Worm (Caenorhabditis elegans) whole organism, late embryonic: ENCODE results near the gene ess-2.

Source experiments
- ahr-1 ChIP-seq: sonication (generic microtip); optimal IDR thresholded peaks from 2 replicates; lab custom pipeline; 2016; ENCODE audit warnings: missing genetic modification characterization, missing compliant biosample characterization
- ama-1 ChIP-seq: fragments of 150-350 bp; optimal IDR thresholded peaks from 2 replicates; lab custom pipeline; 2014
- ceh-14 ChIP-seq: sonication (generic microtip); optimal IDR thresholded peaks from 2 replicates; lab custom pipeline; 2016; ENCODE audit warnings: missing genotype, missing genetic modification characterization, missing compliant biosample characterization
- ceh-18 ChIP-seq: sonication (generic microtip); optimal IDR thresholded peaks from 2 replicates; lab custom pipeline; 2016; ENCODE audit warnings: missing genetic modification characterization, missing compliant biosample characterization
- ceh-19 ChIP-seq: fragments of 200-800 bp; sonication (Bioruptor generic); optimal IDR thresholded peaks from 2 replicates; lab custom pipeline; 2018; ENCODE audit warnings: mild to moderate bottlenecking, missing genetic modification characterization, missing compliant biosample characterization
- ceh-2 ChIP-seq: sonication (generic microtip); optimal IDR thresholded peaks from 2 replicates; lab custom pipeline; 2016; ENCODE audit warnings: missing genotype, missing genetic modification characterization, missing compliant biosample characterization
- ceh-22 ChIP-seq: sonication (generic microtip); optimal IDR thresholded peaks from 2 replicates; lab custom pipeline; 2017; ENCODE audit warnings: missing biosample characterization, missing genetic modification characterization
- ceh-31 ChIP-seq: sonication (generic microtip); optimal IDR thresholded peaks from 2 replicates; lab custom pipeline; 2016; ENCODE audit warnings: missing genetic modification characterization, missing compliant biosample characterization
- ceh-45 ChIP-seq: fragments of 200-800 bp; sonication (Bioruptor generic); IDR thresholded peaks from 2 replicates; pipeline ENCODE4 v1.3.6; 2022; ENCODE audit warnings: missing genetic modification reagents, missing genetic modification characterization, missing compliant biosample characterization
- ceh-6 ChIP-seq: fragments of 200-800 bp; sonication (Bioruptor generic); optimal IDR thresholded peaks from 2 replicates; lab custom pipeline; 2018; ENCODE audit warnings: mild to moderate bottlenecking, missing genetic modification characterization, missing compliant biosample characterization
- ceh-9 ChIP-seq: sonication (generic microtip); optimal IDR thresholded peaks from 2 replicates; lab custom pipeline; 2016; ENCODE audit warnings: mild to moderate bottlenecking, missing genetic modification characterization, inconsistent platforms, missing compliant biosample characterization
- dmd-4 ChIP-seq: sonication (generic microtip); optimal IDR thresholded peaks from 2 replicates; lab custom pipeline; 2016; ENCODE audit warnings: borderline replicate concordance, missing genetic modification characterization, missing compliant biosample characterization
- elt-2 ChIP-seq: sonication (generic microtip); optimal IDR thresholded peaks from 2 replicates; lab custom pipeline; 2016; ENCODE audit warnings: missing genetic modification reagents, missing genetic modification characterization, missing compliant biosample characterization
- elt-4 ChIP-seq: sonication (generic microtip); optimal IDR thresholded peaks from 2 replicates; lab custom pipeline; 2016; ENCODE audit warnings: missing genetic modification characterization, missing compliant biosample characterization
- eyg-1 ChIP-seq: sonication (generic microtip); optimal IDR thresholded peaks from 2 replicates; lab custom pipeline; 2016; ENCODE audit warnings: missing genotype, missing genetic modification characterization, missing compliant biosample characterization
- fkh-6 ChIP-seq: sonication (generic microtip); optimal IDR thresholded peaks from 2 replicates; lab custom pipeline; 2016; ENCODE audit warnings: missing genetic modification characterization, missing compliant biosample characterization
- hlh-13 ChIP-seq: fragments of 200-800 bp; sonication (Bioruptor generic); optimal IDR thresholded peaks from 2 replicates; lab custom pipeline; 2018; ENCODE audit warnings: mild to moderate bottlenecking, missing genetic modification characterization, missing compliant biosample characterization
- hlh-15 ChIP-seq: sonication (generic microtip); optimal IDR thresholded peaks from 2 replicates; lab custom pipeline; 2016; ENCODE audit warnings: missing genetic modification characterization, missing compliant biosample characterization
- hlh-6 ChIP-seq: sonication (generic microtip); optimal IDR thresholded peaks from 2 replicates; lab custom pipeline; 2016; ENCODE audit warnings: missing genotype, missing genetic modification characterization, missing compliant biosample characterization
- hlh-8 ChIP-seq: sonication (generic microtip); optimal IDR thresholded peaks from 2 replicates; lab custom pipeline; 2016; ENCODE audit warnings: missing genotype, missing genetic modification characterization, missing compliant biosample characterization
- madf-2 ChIP-seq: sonication (generic microtip); optimal IDR thresholded peaks from 2 replicates; lab custom pipeline; 2017; ENCODE audit warnings: missing genetic modification characterization, missing compliant biosample characterization
- mec-3 ChIP-seq: sonication (generic microtip); optimal IDR thresholded peaks from 2 replicates; lab custom pipeline; 2016; ENCODE audit warnings: borderline replicate concordance, missing genetic modification characterization, missing compliant biosample characterization
- npax-4 ChIP-seq: sonication (generic microtip); optimal IDR thresholded peaks from 2 replicates; lab custom pipeline; 2016; ENCODE audit warnings: missing genetic modification characterization, missing compliant biosample characterization
- pat-9 ChIP-seq: fragments of 200-800 bp; sonication (Bioruptor generic); optimal IDR thresholded peaks from 2 replicates; lab custom pipeline; 2018; ENCODE audit warnings: mild to moderate bottlenecking, missing genetic modification characterization, moderate library complexity, missing compliant biosample characterization
- pax-1 ChIP-seq: fragments of 150-350 bp; optimal IDR thresholded peaks from 2 replicates; lab custom pipeline; 2014; ENCODE audit warnings: missing biosample characterization, missing genetic modification characterization
- pha-2 ChIP-seq: sonication (generic microtip); optimal IDR thresholded peaks from 2 replicates; lab custom pipeline; 2017; ENCODE audit warnings: mild to moderate bottlenecking, missing genetic modification characterization, missing compliant biosample characterization
- pha-4 ChIP-seq: fragments of 150-350 bp; optimal IDR thresholded peaks from 2 replicates; lab custom pipeline; 2018; ENCODE audit warnings: missing biosample characterization, missing genetic modification reagents, missing genetic modification characterization
- pqm-1 ChIP-seq: sonication (generic microtip); optimal IDR thresholded peaks from 2 replicates; lab custom pipeline; 2016; ENCODE audit warnings: missing genetic modification characterization, missing compliant biosample characterization
- ref-2 ChIP-seq: sonication (generic microtip); optimal IDR thresholded peaks from 2 replicates; lab custom pipeline; 2016; ENCODE audit warnings: missing genetic modification characterization, missing compliant biosample characterization
- rnt-1 ChIP-seq: sonication (generic microtip); optimal IDR thresholded peaks from 2 replicates; lab custom pipeline; 2016; ENCODE audit warnings: missing genetic modification characterization, missing compliant biosample characterization
- sox-2 ChIP-seq: fragments of 200-800 bp; sonication (Bioruptor generic); IDR thresholded peaks from 2 replicates; pipeline ENCODE4 v1.3.6; 2022; ENCODE audit warnings: missing genetic modification reagents, missing genetic modification characterization, missing compliant biosample characterization
- sox-4 ChIP-seq: sonication (generic microtip); optimal IDR thresholded peaks from 2 replicates; lab custom pipeline; 2017; ENCODE audit warnings: mild to moderate bottlenecking, missing genetic modification characterization, inconsistent platforms, missing compliant biosample characterization
- tbx-2 ChIP-seq: sonication (generic microtip); optimal IDR thresholded peaks from 2 replicates; lab custom pipeline; 2016; ENCODE audit warnings: missing genetic modification characterization, missing compliant biosample characterization
- tbx-7 ChIP-seq: sonication (generic microtip); optimal IDR thresholded peaks from 2 replicates; lab custom pipeline; 2016; ENCODE audit warnings: missing genotype, missing genetic modification characterization, missing compliant biosample characterization
- ttx-3 ChIP-seq: sonication (generic microtip); optimal IDR thresholded peaks from 2 replicates; lab custom pipeline; 2016; ENCODE audit warnings: missing genetic modification reagents, missing genetic modification characterization, missing compliant biosample characterization
- unc-42 ChIP-seq: sonication (generic microtip); optimal IDR thresholded peaks from 2 replicates; lab custom pipeline; 2016; ENCODE audit warnings: missing genotype, missing genetic modification characterization, missing compliant biosample characterization
- unc-55 ChIP-seq: sonication (generic microtip); optimal IDR thresholded peaks from 2 replicates; lab custom pipeline; 2017; ENCODE audit warnings: missing biosample characterization, missing genetic modification reagents, missing genetic modification characterization
- unc-86 ChIP-seq: sonication (generic microtip); optimal IDR thresholded peaks from 2 replicates; lab custom pipeline; 2016; ENCODE audit warnings: missing genetic modification characterization, missing compliant biosample characterization
- zip-5 ChIP-seq: sonication (generic microtip); optimal IDR thresholded peaks from 2 replicates; lab custom pipeline; 2016; ENCODE audit warnings: missing genetic modification characterization, missing compliant biosample characterization

Gene ess-2

DNA sequence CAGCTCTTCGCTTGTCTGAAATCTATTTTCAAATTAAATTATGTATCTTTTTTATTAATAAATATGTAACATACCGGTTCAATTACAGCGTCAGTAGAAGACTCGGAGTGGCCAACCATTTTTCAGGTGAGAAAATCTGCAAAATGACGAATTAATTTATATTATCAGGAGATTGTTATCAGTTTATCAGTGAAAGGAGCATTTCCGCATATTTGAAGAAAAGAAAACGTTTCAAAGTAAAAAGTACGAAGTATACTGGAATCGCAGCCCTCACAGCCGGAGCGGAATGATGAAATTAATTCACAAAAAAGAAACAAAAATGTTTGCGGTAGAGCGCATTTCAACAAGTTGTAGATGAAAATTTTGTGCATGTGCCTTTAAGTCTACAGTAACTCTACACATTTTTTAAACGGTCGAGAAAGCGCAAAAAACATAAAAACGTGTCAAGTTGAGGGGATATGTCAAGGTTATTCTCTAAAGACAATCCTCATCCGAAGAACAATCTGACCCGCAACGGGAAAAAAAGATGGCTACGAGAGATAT lies 10.8 kb downstream of the ess-2 start:
- no peak for TF ChIP-seq ama-1 (lab: Kevin White, UChicago)
- TF ChIP-seq elt-2: peak; percentile 66

ce11 chrIII:8473292-8473691 lies 16.9 kb downstream of the ess-2 start:
- TF ChIP-seq elt-2 (no peak), eyg-1 (tag; lab: Kevin White, UChicago) (no peak), ceh-45 (GFP tag; lab: Robert Waterston, UW) (no peak), unc-86 (tag; lab: Kevin White, UChicago) (no peak), ceh-6 (GFP tag; lab: Kevin White, UChicago) (no peak), ceh-9 (tag; lab: Kevin White, UChicago) (no peak), madf-2 (tag; lab: Kevin White, UChicago) (no peak), sox-2 (no peak), ref-2 (tag; lab: Kevin White, UChicago) (no peak), npax-4 (tag; lab: Kevin White, UChicago) (no peak)

DNA sequence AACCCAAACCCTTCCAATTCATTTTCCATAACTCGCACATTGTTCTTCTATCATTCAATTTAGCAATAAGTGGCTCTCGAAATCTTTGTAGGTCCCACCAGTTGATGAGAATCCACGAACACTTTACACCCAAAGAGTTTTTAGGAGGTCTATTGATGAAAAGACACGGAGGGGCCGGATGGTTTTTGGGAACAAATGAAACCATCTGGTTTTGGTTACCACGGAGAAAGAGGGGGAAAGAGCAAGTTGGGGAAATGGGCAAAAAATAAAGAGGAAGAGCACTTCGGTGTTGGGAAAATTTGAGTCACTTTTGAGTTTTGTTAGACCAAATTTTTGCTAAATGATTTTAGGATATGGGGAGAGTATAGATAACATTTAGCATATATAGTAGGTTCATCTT lies 22.6 kb downstream of the ess-2 start:
- TF ChIP-seq elt-4 (tag; lab: Kevin White, UChicago): no peak
- no peak for TF ChIP-seq zip-5 (tag; lab: Kevin White, UChicago)
- TF ChIP-seq mec-3 (tag; lab: Kevin White, UChicago): no peak
- no peak for TF ChIP-seq tbx-2 (tag; lab: Kevin White, UChicago)
- TF ChIP-seq pqm-1 (tag; lab: Kevin White, UChicago): no peak
- no peak for TF ChIP-seq ceh-45 (GFP tag; lab: Robert Waterston, UW)
- no peak for TF ChIP-seq ttx-3 (tag; lab: Kevin White, UChicago)
- no peak for TF ChIP-seq ceh-18 (tag; lab: Kevin White, UChicago)
- no peak for TF ChIP-seq pat-9 (tag; lab: Kevin White, UChicago)
- TF ChIP-seq sox-4 (tag; lab: Kevin White, UChicago): no peak
- no peak for TF ChIP-seq rnt-1
- TF ChIP-seq ceh-22 (tag; lab: Kevin White, UChicago): no peak
- TF ChIP-seq ceh-2 (tag; lab: Kevin White, UChicago): no peak
- TF ChIP-seq pha-2: no peak
- TF ChIP-seq pha-4 (tag; lab: Kevin White, UChicago): no peak
- TF ChIP-seq elt-2: no peak

DNA sequence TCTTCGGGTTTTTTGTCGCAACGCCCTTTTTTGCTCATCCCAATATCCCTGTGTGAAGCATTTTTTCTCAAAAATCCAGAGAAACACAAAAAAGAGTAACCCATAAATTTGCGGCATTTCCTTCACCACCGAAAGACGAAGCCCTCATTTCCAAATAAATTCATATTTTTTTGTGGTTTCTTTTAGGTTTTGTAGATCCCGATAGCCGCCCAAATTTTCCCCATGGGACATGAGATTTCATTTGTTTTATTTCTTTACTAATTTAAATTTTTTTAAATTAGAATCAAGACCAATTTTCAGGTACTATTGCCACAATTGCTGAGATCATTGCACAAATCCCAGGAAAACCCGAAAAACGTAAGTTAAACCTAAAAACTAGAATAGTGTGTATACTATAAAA lies 23.4 kb downstream of the ess-2 start, which contains the start of gene mig-39:
Gene mig-39 (plus strand): TSS at position 301 of the 400 bp plus-strand sequence.
- TF ChIP-seq unc-55 (GFP tag; lab: Kevin White, UChicago): no peak
- TF ChIP-seq hlh-8 (tag; lab: Kevin White, UChicago): no peak
- no peak for TF ChIP-seq dmd-4 (tag; lab: Kevin White, UChicago)
- no peak for TF ChIP-seq madf-2 (tag; lab: Kevin White, UChicago)
- no peak for TF ChIP-seq eyg-1 (tag; lab: Kevin White, UChicago)
- no peak for TF ChIP-seq ceh-19 (GFP tag; lab: Kevin White, UChicago)
- TF ChIP-seq ahr-1: no peak
- TF ChIP-seq ceh-14 (tag; lab: Kevin White, UChicago): no peak
- TF ChIP-seq ttx-3 (tag; lab: Kevin White, UChicago): no peak
- no peak for TF ChIP-seq ceh-31 (tag; lab: Kevin White, UChicago)
- TF ChIP-seq hlh-15 (tag; lab: Kevin White, UChicago): no peak
- TF ChIP-seq unc-42 (tag; lab: Kevin White, UChicago): no peak
- TF ChIP-seq hlh-13: no peak
- no peak for TF ChIP-seq hlh-6 (tag; lab: Kevin White, UChicago)
- no peak for TF ChIP-seq fkh-6 (tag; lab: Kevin White, UChicago)
- TF ChIP-seq ceh-18 (tag; lab: Kevin White, UChicago): no peak
- no peak for TF ChIP-seq tbx-7
- TF ChIP-seq pax-1 (tag; lab: Kevin White, UChicago): no peak
- TF ChIP-seq, all 69 proteins: peak for 0
